Worm (Caenorhabditis elegans): ENCODE data around the gene F55G7.3.
A peak's percentile ranks its signal among the peaks of the same experiment; 100 is the strongest.

The F55G7.3 gene

DNA sequence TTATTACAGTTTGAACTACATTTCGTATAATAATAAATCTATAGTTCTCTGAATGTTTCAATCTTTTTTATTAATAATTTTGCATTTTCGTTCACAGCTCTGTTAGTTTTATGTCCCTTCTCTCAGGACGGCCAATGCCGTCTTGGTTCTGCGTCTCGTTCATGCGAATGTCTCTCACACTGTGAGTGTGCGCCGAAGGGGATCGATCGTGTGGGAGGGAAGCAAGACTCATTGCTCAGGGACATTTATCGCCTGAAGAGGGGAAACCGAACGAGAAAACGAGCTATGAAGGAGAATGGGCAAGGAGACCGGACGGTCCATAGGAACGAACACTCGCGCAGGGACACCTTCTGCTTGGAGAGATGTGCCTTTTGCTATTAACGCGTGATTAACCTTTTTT is 42.8 kb downstream of the F55G7.3 start:
- TF ChIP-seq nhr-47 (tag; optimal IDR thresholded peaks at IDR 0.05), result peak; percentile 41
- TF ChIP-seq blmp-1 (tag; optimal IDR thresholded peaks at IDR 0.05), result no peak
- TF ChIP-seq fkh-10 (GFP tag; optimal IDR thresholded peaks at IDR 0.05), result peak; percentile 15
- no peak for TF ChIP-seq nhr-84 (tag; optimal IDR thresholded peaks at IDR 0.05)
- peak; percentile 47 for TF ChIP-seq dsc-1 (tag; optimal IDR thresholded peaks at IDR 0.05)
- no peak for TF ChIP-seq lin-15B (tag; optimal IDR thresholded peaks at IDR 0.05)
- TF ChIP-seq efl-1 (optimal IDR thresholded peaks at IDR 0.05), result peak in 1 of 2 experiments; percentile 0
- no peak for TF ChIP-seq efl-1 (GFP tag; optimal IDR thresholded peaks at IDR 0.05 in 1 of 2)
- peak in 1 of 3 experiments; percentile 18 for TF ChIP-seq ceh-82 (tag; optimal IDR thresholded peaks at IDR 0.05)

DNA sequence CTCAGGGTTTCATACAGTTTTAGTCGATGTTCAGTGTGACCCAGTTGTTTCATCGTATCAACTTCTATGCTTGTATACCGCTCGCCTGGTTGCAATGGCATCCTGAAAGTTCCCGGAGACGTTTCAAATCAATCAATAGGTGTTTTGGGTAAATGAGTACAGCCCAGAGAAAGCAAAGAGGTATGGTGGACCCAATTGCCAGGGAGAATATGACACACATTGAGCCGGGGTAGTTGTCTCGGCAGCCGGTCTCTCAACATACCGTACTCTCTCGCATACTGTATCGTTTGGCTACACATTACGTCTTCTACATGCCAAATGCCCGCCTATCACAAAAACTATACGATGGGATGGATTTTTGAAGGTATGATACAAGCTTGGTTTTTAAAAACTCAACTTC is 43.8 kb downstream of the F55G7.3 start, which contains the start of gene Y62H9A.9:
TSS of gene Y62H9A.9 (minus strand) at position 101 of the 400 bp plus-strand sequence.
- TF ChIP-seq hlh-17 (GFP tag; optimal IDR thresholded peaks at IDR 0.05; ENCODE audit: borderline replicate concordance), result no peak
- TF ChIP-seq ets-5 (GFP tag; IDR thresholded peaks at IDR 0.05), result 0 out of 2 replicates have a peak, but pooled peaks have one; percentile 48

DNA sequence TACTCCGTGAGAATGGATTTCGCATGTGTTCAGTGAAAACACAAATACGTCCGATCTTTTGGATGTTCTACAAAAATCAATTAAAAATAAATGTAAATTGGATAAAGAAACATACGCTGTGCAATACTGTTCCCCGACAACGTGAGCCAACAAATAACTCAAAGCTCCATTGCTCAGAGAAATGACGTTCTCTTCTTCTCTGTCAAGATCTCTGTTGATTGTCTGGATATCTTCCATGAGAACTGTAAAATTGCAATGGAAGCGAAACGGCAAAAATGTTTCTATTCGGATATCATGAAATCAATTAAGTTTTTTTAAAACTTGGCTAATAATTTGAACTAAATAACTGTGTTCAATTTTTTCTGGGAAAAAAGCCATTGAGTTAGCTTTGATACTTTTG is 45.1 kb downstream of the F55G7.3 start:
- TF ChIP-seq blmp-1 (tag; optimal IDR thresholded peaks at IDR 0.05) (no peak), snu-23 (GFP tag; optimal IDR thresholded peaks at IDR 0.05) (no peak), ceh-63 (GFP tag; optimal IDR thresholded peaks at IDR 0.05) (no peak), aha-1 (tag; optimal IDR thresholded peaks at IDR 0.05) (no peak), nhr-76 (tag; optimal IDR thresholded peaks at IDR 0.05) (no peak), fkh-4 (tag; optimal IDR thresholded peaks at IDR 0.05; ENCODE audit: borderline replicate concordance) (no peak), nhr-11 (tag; optimal IDR thresholded peaks at IDR 0.05) (no peak), nhr-77 (tag; optimal IDR thresholded peaks at IDR 0.05) (no peak), sptf-1 (tag; optimal IDR thresholded peaks at IDR 0.05) (no peak), C04F5.9 (tag; optimal IDR thresholded peaks at IDR 0.05) (no peak), tlp-1 (tag; optimal IDR thresholded peaks at IDR 0.05) (no peak), lsy-2 (tag; optimal IDR thresholded peaks at IDR 0.05) (no peak), nhr-19 (GFP tag; conservative IDR thresholded peaks at IDR 0.05) (no peak), hlh-4 (tag; optimal IDR thresholded peaks at IDR 0.05) (no peak)

DNA sequence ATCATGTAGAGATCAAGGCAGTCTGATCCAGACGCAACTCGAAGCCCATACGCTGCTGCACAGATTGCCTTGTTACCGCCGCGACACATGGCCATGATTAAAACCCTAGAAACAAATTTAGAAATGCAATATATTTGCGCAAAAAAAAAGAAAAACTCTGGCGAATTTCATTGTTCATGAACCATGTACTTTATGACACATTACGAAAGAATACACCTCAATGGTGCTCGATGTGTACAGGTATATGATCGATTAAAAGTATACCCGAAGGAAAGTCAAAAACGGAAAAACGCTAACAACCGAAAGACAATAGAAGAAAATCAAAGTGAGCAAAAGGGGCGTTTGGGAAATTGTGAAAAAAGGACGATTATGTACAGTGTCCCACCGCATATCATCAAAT is 49.5 kb downstream of the F55G7.3 start, which contains the start of gene Y62H9A.8:
TSS of gene Y62H9A.8 (minus strand) at position 101 of the 400 bp plus-strand sequence.
- TF ChIP-seq efl-3 (GFP tag; optimal IDR thresholded peaks at IDR 0.05) (no peak), egl-13 (tag; optimal IDR thresholded peaks at IDR 0.05) (no peak), C16A3.4 (tag; optimal IDR thresholded peaks at IDR 0.05) (no peak), ceh-90 (tag; optimal IDR thresholded peaks at IDR 0.05) (no peak), jun-1 (tag; optimal IDR thresholded peaks at IDR 0.05) (no peak), mep-1 (tag; optimal IDR thresholded peaks at IDR 0.05) (no peak), nhr-76 (tag; optimal IDR thresholded peaks at IDR 0.05) (no peak), ceh-82 (tag; optimal IDR thresholded peaks at IDR 0.05) (no peak), ceh-63 (GFP tag; optimal IDR thresholded peaks at IDR 0.05) (no peak), pax-3 (tag; optimal IDR thresholded peaks at IDR 0.05) (no peak), unc-62 (GFP tag; optimal IDR thresholded peaks at IDR 0.05) (no peak), F16B12.6 (tag; optimal IDR thresholded peaks at IDR 0.05) (no peak), skn-1 (tag; optimal IDR thresholded peaks at IDR 0.05) (no peak)
